Worm (Caenorhabditis elegans) whole organism, young adult: ENCODE measurements around the gene Y48A6B.8.

Experiments used
- C17E4.6 ChIP-seq: fragments of 200-800 bp; sonication (Bioruptor generic); IDR thresholded peaks from 2 replicates; pipeline ENCODE4 v1.3.6; 2022; ENCODE audit warnings: missing genetic modification reagents, missing genetic modification characterization, missing compliant biosample characterization
- F57C9.4 ChIP-seq: sonication (generic microtip); optimal IDR thresholded peaks from 2 replicates; lab custom pipeline; 2017; ENCODE audit warnings: mild to moderate bottlenecking, missing genetic modification characterization, missing compliant biosample characterization
- ama-1 ChIP-seq, 3 experiments: fragments of 150-350 bp in 1 of 3; sonication (generic microtip) in 2 of 3; optimal IDR thresholded peaks; 2 replicates each; lab custom pipeline; 2014 to 2018; ENCODE audit warnings: missing biosample characterization in 2 of 3, missing genetic modification characterization in 2 of 3, missing genetic modification reagents in 2 of 3
- dpff-1 ChIP-seq: sonication (generic microtip); optimal IDR thresholded peaks from 2 replicates; lab custom pipeline; 2017; ENCODE audit warnings: mild to moderate bottlenecking, missing genetic modification characterization, missing compliant biosample characterization
- egl-18 ChIP-seq: fragments of 200-800 bp; sonication (Bioruptor generic); IDR thresholded peaks from 2 replicates; pipeline ENCODE4 v1.3.6; 2022; ENCODE audit warnings: missing genetic modification reagents, missing genetic modification characterization, missing compliant biosample characterization
- hmg-20 ChIP-seq: fragments of 200-800 bp; sonication (Bioruptor generic); IDR thresholded peaks from 2 replicates; pipeline ENCODE4 v1.3.6; 2022; ENCODE audit warnings: missing genetic modification reagents, missing genetic modification characterization, missing compliant biosample characterization
- let-526 ChIP-seq: fragments of 200-800 bp; sonication (Bioruptor generic); IDR thresholded peaks from 2 replicates; pipeline ENCODE4 v1.3.6; 2022; ENCODE audit warnings: missing genetic modification reagents, missing genetic modification characterization, missing compliant biosample characterization
- pha-4 ChIP-seq: fragments of 150-350 bp; sonication (generic microtip); optimal IDR thresholded peaks from 2 replicates; lab custom pipeline; 2014; ENCODE audit warnings: missing biosample characterization, missing genetic modification reagents, missing genetic modification characterization
- unc-62 ChIP-seq: fragments of 150-350 bp; optimal IDR thresholded peaks from 2 replicates; lab custom pipeline; 2014; ENCODE audit warnings: missing biosample characterization, missing genetic modification reagents, missing genetic modification characterization

ce11 chrIII:11077404-11077803 is 48.2 kb upstream of the Y48A6B.8 start, which contains the start of gene str-246:
- no peak for TF ChIP-seq F57C9.4
- no peak for TF ChIP-seq let-526
- no peak for TF ChIP-seq egl-18 (GFP tag; lab: Robert Waterston, UW)
- TF ChIP-seq C17E4.6, result no peak
- no peak for TF ChIP-seq dpff-1 (tag; lab: Kevin White, UChicago)
- TF ChIP-seq ama-1 (optimal IDR thresholded peaks at IDR 0.05; lab: Kevin White, UChicago), result no peak
- no peak for TF ChIP-seq ama-1 (GFP tag; optimal IDR thresholded peaks at IDR 0.05; lab: Kevin White, UChicago)
- no peak for TF ChIP-seq hmg-20 (GFP tag; lab: Robert Waterston, UW)
- no peak for TF ChIP-seq pha-4 (tag; lab: Kevin White, UChicago)
- no peak for TF ChIP-seq unc-62 (GFP tag; lab: Kevin White, UChicago)
